Worm (Caenorhabditis elegans) whole organism, L1 larva: ENCODE results near the gene clc-22.

Experiments
- C16A3.4 ChIP-seq: fragments of 150-350 bp; optimal IDR thresholded peaks from 2 replicates; lab custom pipeline; 2014; ENCODE audit warnings: missing biosample characterization, missing genetic modification characterization
- C34B4.2 ChIP-seq: sonication (generic microtip); optimal IDR thresholded peaks from 2 replicates; lab custom pipeline; 2017; ENCODE audit warnings: mild to moderate bottlenecking, missing genetic modification characterization, missing compliant biosample characterization
- aha-1 ChIP-seq: fragments of 150-350 bp; optimal IDR thresholded peaks from 2 replicates; lab custom pipeline; 2014; ENCODE audit warnings: missing biosample characterization, missing genetic modification characterization
- alr-1 ChIP-seq: fragments of 200-800 bp; sonication (Bioruptor generic); optimal IDR thresholded peaks from 2 replicates; lab custom pipeline; 2018; ENCODE audit warnings: borderline replicate concordance, mild to moderate bottlenecking, missing genetic modification characterization, missing compliant biosample characterization
- ama-1 ChIP-seq: fragments of 150-350 bp; optimal IDR thresholded peaks from 2 replicates; lab custom pipeline; 2014
- blmp-1 ChIP-seq: fragments of 150-350 bp; optimal IDR thresholded peaks from 2 replicates; lab custom pipeline; 2014; ENCODE audit warnings: missing biosample characterization, missing genetic modification characterization
- ceh-8 ChIP-seq: fragments of 200-800 bp; sonication (Bioruptor generic); optimal IDR thresholded peaks from 2 replicates; lab custom pipeline; 2018; ENCODE audit warnings: mild to moderate bottlenecking, missing genetic modification characterization, moderate library complexity, missing compliant biosample characterization
- dpl-1 ChIP-seq, 3 experiments: fragments of 150-350 bp in 2 of 3; sonication (generic microtip) in 1 of 3; optimal IDR thresholded peaks; 2 replicates each; lab custom pipeline; 2014 to 2017; ENCODE audit warnings: missing biosample characterization in 3 of 3, missing genetic modification characterization in 3 of 3, missing genetic modification reagents in 3 of 3
- efl-1 ChIP-seq, 4 experiments: fragments of 150-350 bp; optimal IDR thresholded peaks in 3 of 4; peaks in 1 of 4; 1 replicate in 1 of 4; 2 replicates in 3 of 4; lab custom pipeline; 2014; ENCODE audit warnings: missing biosample characterization in 2 of 4, missing genetic modification characterization in 2 of 4, missing genetic modification reagents in 2 of 4
- efl-3 ChIP-seq: fragments of 200-800 bp; sonication (Bioruptor generic); optimal IDR thresholded peaks from 2 replicates; lab custom pipeline; 2018; ENCODE audit warnings: mild to moderate bottlenecking, missing genetic modification characterization, missing compliant biosample characterization
- egl-13 ChIP-seq: sonication (generic microtip); optimal IDR thresholded peaks from 2 replicates; lab custom pipeline; 2016; ENCODE audit warnings: missing genotype, missing genetic modification reagents, missing genetic modification characterization, missing compliant biosample characterization
- egl-27 ChIP-seq, 2 experiments: fragments of 150-350 bp in 1 of 2; sonication (generic microtip); optimal IDR thresholded peaks; 3 replicates each; lab custom pipeline; 2017 to 2018; ENCODE audit warnings: missing biosample characterization in 2 of 2, missing genetic modification characterization in 2 of 2, missing genetic modification reagents in 2 of 2
- elt-3 ChIP-seq, 6 experiments: fragments of 150-350 bp in 1 of 6; sonication (generic microtip); optimal IDR thresholded peaks; 2 replicates each; lab custom pipeline; 2017 to 2018; ENCODE audit warnings: missing biosample characterization in 6 of 6, missing genetic modification characterization in 6 of 6, inconsistent platforms in 1 of 6
- ets-5 ChIP-seq: fragments of 200-800 bp; sonication (Bioruptor generic); IDR thresholded peaks from 2 replicates; pipeline ENCODE4 v1.3.6; 2022; ENCODE audit warnings: missing genetic modification characterization, missing compliant biosample characterization
- fkh-8 ChIP-seq: sonication (generic microtip); optimal IDR thresholded peaks from 2 replicates; lab custom pipeline; 2016; ENCODE audit warnings: mild to moderate bottlenecking, missing genetic modification characterization, missing compliant biosample characterization
- hlh-17 ChIP-seq: fragments of 200-800 bp; sonication (Bioruptor generic); optimal IDR thresholded peaks from 2 replicates; lab custom pipeline; 2018; ENCODE audit warnings: missing genetic modification characterization, mild to moderate bottlenecking, missing compliant biosample characterization, moderate library complexity, borderline replicate concordance
- irx-1 ChIP-seq: sonication (generic microtip); optimal IDR thresholded peaks from 2 replicates; lab custom pipeline; 2016; ENCODE audit warnings: missing genetic modification characterization, missing compliant biosample characterization
- isw-1 ChIP-seq: fragments of 200-800 bp; sonication (Bioruptor generic); IDR thresholded peaks from 2 replicates; pipeline ENCODE4 v1.3.6; 2022; ENCODE audit warnings: missing genetic modification characterization, missing compliant biosample characterization
- lin-15B ChIP-seq: fragments of 150-350 bp; sonication (generic microtip); optimal IDR thresholded peaks from 3 replicates; lab custom pipeline; 2014; ENCODE audit warnings: missing biosample characterization, missing genetic modification characterization
- lin-35 ChIP-seq, 2 experiments: fragments of 150-350 bp; optimal IDR thresholded peaks; 2 replicates each; lab custom pipeline; 2014; ENCODE audit warnings: missing biosample characterization in 2 of 2, missing genetic modification characterization in 2 of 2, missing genetic modification reagents in 2 of 2
- lir-3 ChIP-seq: sonication (generic microtip); optimal IDR thresholded peaks from 2 replicates; lab custom pipeline; 2016; ENCODE audit warnings: mild to moderate bottlenecking, missing genetic modification characterization, moderate library complexity, missing compliant biosample characterization; ENCODE audit not compliant: poor library complexity
- mdl-1 ChIP-seq, 2 experiments: fragments of 150-350 bp; optimal IDR thresholded peaks; 2 replicates each; lab custom pipeline; 2014 to 2017; ENCODE audit warnings: missing biosample characterization in 2 of 2, missing genetic modification characterization in 2 of 2, inconsistent platforms in 1 of 2
- nhr-11 ChIP-seq: fragments of 150-350 bp; optimal IDR thresholded peaks from 2 replicates; lab custom pipeline; 2014; ENCODE audit warnings: missing biosample characterization, missing genetic modification characterization
- nhr-12 ChIP-seq: sonication (generic microtip); optimal IDR thresholded peaks from 2 replicates; lab custom pipeline; 2017; ENCODE audit warnings: missing biosample characterization, missing genetic modification characterization
- nhr-28 ChIP-seq: fragments of 150-350 bp; optimal IDR thresholded peaks from 2 replicates; lab custom pipeline; 2014; ENCODE audit warnings: missing biosample characterization, missing genetic modification characterization
- nhr-47 ChIP-seq: sonication (generic microtip); optimal IDR thresholded peaks from 2 replicates; lab custom pipeline; 2016; ENCODE audit warnings: mild to moderate bottlenecking, missing genetic modification characterization, moderate library complexity, missing compliant biosample characterization
- nhr-71 ChIP-seq: sonication (generic microtip); optimal IDR thresholded peaks from 2 replicates; lab custom pipeline; 2016; ENCODE audit warnings: mild to moderate bottlenecking, missing genetic modification characterization, moderate library complexity, missing compliant biosample characterization
- nhr-76 ChIP-seq: sonication (generic microtip); optimal IDR thresholded peaks from 2 replicates; lab custom pipeline; 2017; ENCODE audit warnings: missing biosample characterization, missing genetic modification characterization
- nhr-85 ChIP-seq: sonication (generic microtip); peaks from one replicate; lab custom pipeline; 2016; ENCODE audit warnings: missing genetic modification characterization, inconsistent platforms, missing compliant biosample characterization
- pag-3 ChIP-seq: sonication (generic microtip); optimal IDR thresholded peaks from 2 replicates; lab custom pipeline; 2017; ENCODE audit warnings: missing genetic modification characterization, mild to moderate bottlenecking, missing compliant biosample characterization, antibody characterized with exemption, borderline replicate concordance; ENCODE audit not compliant: insufficient read depth
- pax-3 ChIP-seq: fragments of 200-800 bp; sonication (Bioruptor generic); optimal IDR thresholded peaks from 2 replicates; lab custom pipeline; 2018; ENCODE audit warnings: mild to moderate bottlenecking, missing genetic modification characterization, moderate library complexity, missing compliant biosample characterization
- rnt-1 ChIP-seq: sonication (generic microtip); optimal IDR thresholded peaks from 2 replicates; lab custom pipeline; 2016; ENCODE audit warnings: mild to moderate bottlenecking, missing genetic modification characterization, moderate library complexity, missing compliant biosample characterization
- skn-1 ChIP-seq: fragments of 150-350 bp; optimal IDR thresholded peaks from 2 replicates; lab custom pipeline; 2014; ENCODE audit warnings: missing biosample characterization, missing genetic modification characterization
- sox-4 ChIP-seq: sonication (generic microtip); optimal IDR thresholded peaks from 2 replicates; lab custom pipeline; 2016; ENCODE audit warnings: missing genetic modification characterization, missing compliant biosample characterization
- sptf-1 ChIP-seq: fragments of 150-350 bp; optimal IDR thresholded peaks from 2 replicates; lab custom pipeline; 2014; ENCODE audit warnings: missing biosample characterization, missing genetic modification characterization
- swsn-7 ChIP-seq: sonication (generic microtip); optimal IDR thresholded peaks from 2 replicates; lab custom pipeline; 2016; ENCODE audit warnings: missing genetic modification characterization, missing compliant biosample characterization
- tlp-1 ChIP-seq: fragments of 150-350 bp; optimal IDR thresholded peaks from 2 replicates; lab custom pipeline; 2014; ENCODE audit warnings: missing biosample characterization, missing genetic modification characterization
- unc-130 ChIP-seq: fragments of 150-350 bp; optimal IDR thresholded peaks from 2 replicates; lab custom pipeline; 2017; ENCODE audit warnings: missing biosample characterization, missing genetic modification characterization, inconsistent platforms
- unc-62 ChIP-seq: fragments of 150-350 bp; optimal IDR thresholded peaks from 2 replicates; lab custom pipeline; 2014; ENCODE audit warnings: missing biosample characterization, missing genetic modification reagents, missing genetic modification characterization
- zip-4 ChIP-seq: fragments of 200-800 bp; sonication (Bioruptor generic); optimal IDR thresholded peaks from 2 replicates; lab custom pipeline; 2018; ENCODE audit warnings: mild to moderate bottlenecking, missing genetic modification characterization, moderate library complexity, missing compliant biosample characterization
- ztf-4 ChIP-seq: fragments of 150-350 bp; optimal IDR thresholded peaks from 2 replicates; lab custom pipeline; 2014; ENCODE audit warnings: missing biosample characterization, missing genetic modification characterization

The clc-22 gene

ce11 chrII:4044349-4044748, 48.5 kb upstream of the clc-22 start, which contains the start of gene rpn-11 (continued):
- no peak for TF ChIP-seq tlp-1 (tag; lab: Kevin White, UChicago)
- TF ChIP-seq efl-3 (GFP tag; lab: Kevin White, UChicago), result peak; percentile 39
- TF ChIP-seq hlh-17 (GFP tag; lab: Kevin White, UChicago), result no peak
- no peak for TF ChIP-seq C34B4.2 (tag; lab: Kevin White, UChicago)
- no peak for TF ChIP-seq nhr-28 (tag; lab: Kevin White, UChicago)
- TF ChIP-seq lin-35 (GFP tag; optimal IDR thresholded peaks at IDR 0.05; lab: Kevin White, UChicago), result peak; percentile 98
- peak; percentile 78 for TF ChIP-seq sox-4 (tag; lab: Kevin White, UChicago)
- peak; percentile 82 for TF ChIP-seq ceh-8 (GFP tag; lab: Kevin White, UChicago)
- TF ChIP-seq nhr-12 (tag; lab: Kevin White, UChicago), result no peak
- TF ChIP-seq nhr-11 (tag; lab: Kevin White, UChicago), result peak; percentile 52
- no peak for TF ChIP-seq unc-62 (GFP tag; lab: Kevin White, UChicago)
- peak in 2 of 6 experiments; percentile 62 to 67 for TF ChIP-seq elt-3 (tag; optimal IDR thresholded peaks at IDR 0.05; lab: Kevin White, UChicago)
- peak; percentile 52 to 75 for TF ChIP-seq mdl-1 (tag; optimal IDR thresholded peaks at IDR 0.05; lab: Kevin White, UChicago)
- no peak for TF ChIP-seq nhr-76 (tag; lab: Kevin White, UChicago)
- peak; percentile 89 for TF ChIP-seq isw-1 (GFP tag; lab: Robert Waterston, UW)
- TF ChIP-seq egl-27 (tag; optimal IDR thresholded peaks at IDR 0.05; lab: Kevin White, UChicago), result no peak
- TF ChIP-seq egl-13 (tag; lab: Kevin White, UChicago), result peak; percentile 89
- no peak for TF ChIP-seq pag-3 (tag; lab: Kevin White, UChicago)
- TF ChIP-seq blmp-1, result peak; percentile 50
- TF ChIP-seq aha-1, result no peak
- no peak for TF ChIP-seq ama-1 (lab: Kevin White, UChicago)
- peak; percentile 65 for TF ChIP-seq zip-4 (GFP tag; lab: Kevin White, UChicago)
- peak; percentile 62 for TF ChIP-seq ztf-4 (tag; lab: Kevin White, UChicago)
- TF ChIP-seq pax-3, result peak; percentile 79
- peak; percentile 84 for TF ChIP-seq fkh-8
- peak; percentile 85 for TF ChIP-seq swsn-7 (tag; lab: Kevin White, UChicago)
- peak; percentile 72 for TF ChIP-seq lin-15B (tag; lab: Kevin White, UChicago)
- TF ChIP-seq unc-130, result peak; percentile 28
- peak; percentile 94 for TF ChIP-seq nhr-47
- TF ChIP-seq nhr-71 (tag; lab: Kevin White, UChicago), result peak; percentile 94
- TF ChIP-seq nhr-85 (tag; lab: Kevin White, UChicago), result peak; percentile 92
- peak; percentile 81 for TF ChIP-seq lir-3 (tag; lab: Kevin White, UChicago)
- no peak for TF ChIP-seq sptf-1 (tag; lab: Kevin White, UChicago)
- no peak for TF ChIP-seq alr-1 (tag; lab: Kevin White, UChicago)
- TF ChIP-seq rnt-1 (tag; lab: Kevin White, UChicago), result peak; percentile 94
- TF ChIP-seq C16A3.4 (tag; lab: Kevin White, UChicago), result peak; percentile 66
- peak; percentile 99 for TF ChIP-seq skn-1
- no peak for TF ChIP-seq ets-5 (GFP tag; lab: Robert Waterston, UW)
- TF ChIP-seq irx-1 (tag; lab: Kevin White, UChicago), result peak; percentile 75

ce11 chrII:4042696-4043095, 46.8 kb upstream of the clc-22 start:
- TF ChIP-seq ama-1 (lab: Kevin White, UChicago) (no peak), dpl-1 (GFP tag; optimal IDR thresholded peaks at IDR 0.05; lab: Kevin White, UChicago) (no peak), efl-1 (optimal IDR thresholded peaks at IDR 0.05; lab: Kevin White, UChicago) (no peak), efl-1 (GFP tag; optimal IDR thresholded peaks at IDR 0.05 in 1 of 2; lab: Kevin White, UChicago) (peak in 1 of 2 experiments; percentile 19)
